Fruit fly (Drosophila melanogaster) whole organism, embryonic: ENCODE measurements around the gene CG33267.

Experiments
- Atf-2 ChIP-seq: fragments of 200-800 bp; sonication (Bioruptor generic); optimal IDR thresholded peaks from 2 replicates; lab custom pipeline; 2016; ENCODE audit warnings: missing biosample characterization, missing genetic modification characterization
- Atf6 ChIP-seq: fragments of 200-800 bp; sonication (Bioruptor generic); IDR thresholded peaks from 2 replicates; pipeline ENCODE4 v1.3.6; 2022; ENCODE audit warnings: missing biosample characterization, missing genetic modification characterization
- B-H2 ChIP-seq: fragments of 200-800 bp; sonication (Bioruptor generic); optimal IDR thresholded peaks from 2 replicates; lab custom pipeline; 2018; ENCODE audit warnings: missing biosample characterization, mild to moderate bottlenecking, missing genetic modification characterization
- CG10147 ChIP-seq: fragments of 200-800 bp; sonication (Bioruptor generic); optimal IDR thresholded peaks from 2 replicates; lab custom pipeline; 2019; ENCODE audit warnings: missing biosample characterization, mild to moderate bottlenecking, missing genetic modification characterization, moderate library complexity
- CG11560 ChIP-seq: fragments of 200-800 bp; sonication (Bioruptor generic); IDR thresholded peaks from 3 replicates; pipeline ENCODE4 v1.3.6; 2022; ENCODE audit warnings: missing biosample characterization, missing genetic modification characterization
- CG12299 ChIP-seq: fragments of 200-800 bp; sonication (Bioruptor generic); optimal IDR thresholded peaks from 2 replicates; lab custom pipeline; 2018; ENCODE audit warnings: missing biosample characterization, mild to moderate bottlenecking, missing genetic modification characterization
- CG12659 ChIP-seq: fragments of 200-800 bp; sonication (Bioruptor generic); optimal IDR thresholded peaks from 3 replicates; lab custom pipeline; 2017; ENCODE audit warnings: mild to moderate bottlenecking, missing biosample characterization, missing genetic modification reagents, missing genetic modification characterization
- CG12769 ChIP-seq: fragments of 200-800 bp; sonication (Bioruptor generic); optimal IDR thresholded peaks from 2 replicates; lab custom pipeline; 2019; ENCODE audit warnings: missing biosample characterization, mild to moderate bottlenecking, missing genetic modification characterization, moderate library complexity
- CG13894 ChIP-seq: fragments of 200-800 bp; sonication (Bioruptor generic); optimal IDR thresholded peaks from 3 replicates; lab custom pipeline; 2018; ENCODE audit warnings: missing biosample characterization, mild to moderate bottlenecking, missing genetic modification characterization, moderate library complexity
- CG1602 ChIP-seq: fragments of 200-800 bp; sonication (Bioruptor generic); optimal IDR thresholded peaks from 3 replicates; lab custom pipeline; 2016; ENCODE audit warnings: missing biosample characterization, missing genetic modification characterization
- CG16779 ChIP-seq: fragments of 200-800 bp; sonication (Bioruptor generic); IDR thresholded peaks from 2 replicates; pipeline ENCODE4 v1.3.6; 2022; ENCODE audit warnings: missing biosample characterization, missing genetic modification characterization
- CG16813 ChIP-seq: fragments of 200-800 bp; sonication (Bioruptor generic); IDR thresholded peaks from 3 replicates; pipeline ENCODE4 v1.3.6; 2022; ENCODE audit warnings: missing biosample characterization, missing genetic modification characterization; ENCODE audit not compliant: partially characterized antibody
- CG17568 ChIP-seq: fragments of 200-800 bp; sonication (Bioruptor generic); optimal IDR thresholded peaks from 2 replicates; lab custom pipeline; 2018; ENCODE audit warnings: missing biosample characterization, mild to moderate bottlenecking, missing genetic modification characterization, moderate library complexity
- CG18619 ChIP-seq: fragments of 200-800 bp; sonication (Bioruptor generic); optimal IDR thresholded peaks from 3 replicates; lab custom pipeline; 2017; ENCODE audit warnings: missing biosample characterization, mild to moderate bottlenecking, missing genetic modification characterization
- CG3163 ChIP-seq: fragments of 200-800 bp; sonication (Bioruptor generic); optimal IDR thresholded peaks from 3 replicates; lab custom pipeline; 2016; ENCODE audit warnings: missing biosample characterization, missing genetic modification characterization
- CG32767 ChIP-seq: fragments of 200-800 bp; sonication (Bioruptor generic); IDR thresholded peaks from 2 replicates; pipeline ENCODE4 v1.3.6; 2022; ENCODE audit warnings: missing biosample characterization, missing genetic modification characterization
- CG3281 ChIP-seq: fragments of 200-800 bp; sonication (Bioruptor generic); optimal IDR thresholded peaks from 3 replicates; lab custom pipeline; 2017; ENCODE audit warnings: missing biosample characterization, mild to moderate bottlenecking, missing genetic modification characterization
- CG33213 ChIP-seq: fragments of 200-800 bp; sonication (Bioruptor generic); optimal IDR thresholded peaks from 3 replicates; lab custom pipeline; 2016; ENCODE audit warnings: missing biosample characterization, missing genetic modification characterization
- CG3407 ChIP-seq: fragments of 200-800 bp; sonication (Bioruptor generic); optimal IDR thresholded peaks from 2 replicates; lab custom pipeline; 2018; ENCODE audit warnings: missing biosample characterization, mild to moderate bottlenecking, missing genetic modification characterization
- CG7786 ChIP-seq: fragments of 200-800 bp; sonication (Bioruptor generic); optimal IDR thresholded peaks from 2 replicates; lab custom pipeline; 2016; ENCODE audit warnings: missing biosample characterization, missing genetic modification characterization
- Camta ChIP-seq: fragments of 200-800 bp; sonication (Bioruptor generic); optimal IDR thresholded peaks from 2 replicates; lab custom pipeline; 2016; ENCODE audit warnings: missing biosample characterization, missing genetic modification characterization
- Dbx ChIP-seq: fragments of 200-800 bp; sonication (Bioruptor generic); IDR thresholded peaks from 3 replicates; pipeline ENCODE4 v1.3.6; 2022; ENCODE audit warnings: missing biosample characterization, missing genetic modification characterization
- Fer3 ChIP-seq: fragments of 200-800 bp; sonication (Bioruptor generic); optimal IDR thresholded peaks from 2 replicates; lab custom pipeline; 2018; ENCODE audit warnings: missing biosample characterization, mild to moderate bottlenecking, missing genetic modification characterization, moderate library complexity
- HLHmδ ChIP-seq: fragments of 200-800 bp; sonication (Bioruptor generic); optimal IDR thresholded peaks from 2 replicates; lab custom pipeline; 2018; ENCODE audit warnings: missing biosample characterization, mild to moderate bottlenecking, missing genetic modification characterization, moderate library complexity
- Hr78 ChIP-seq, 2 experiments: fragments of 200-800 bp in 1 of 2; fragments of >200 bp in 1 of 2; sonication (Bioruptor generic) in 1 of 2; optimal IDR thresholded peaks; 2 replicates each; lab custom pipeline; 2017 to 2019; ENCODE audit warnings: missing biosample characterization in 2 of 2, missing genetic modification characterization in 2 of 2, mild to moderate bottlenecking in 1 of 2, moderate library complexity in 1 of 2
- Med ChIP-seq: fragments of 200-800 bp; sonication (Bioruptor generic); peaks from one replicate; lab custom pipeline; 2016; ENCODE audit warnings: missing biosample characterization, missing genetic modification characterization, mild to moderate bottlenecking, inconsistent platforms, moderate library complexity
- Meics ChIP-seq: fragments of 200-800 bp; sonication (Bioruptor generic); optimal IDR thresholded peaks from 2 replicates; lab custom pipeline; 2017; ENCODE audit warnings: missing biosample characterization, mild to moderate bottlenecking, missing genetic modification characterization
- Oli ChIP-seq: fragments of 200-800 bp; sonication (Bioruptor generic); optimal IDR thresholded peaks from 2 replicates; lab custom pipeline; 2018; ENCODE audit warnings: missing biosample characterization, mild to moderate bottlenecking, missing genetic modification characterization, moderate library complexity
- ac ChIP-seq: fragments of 200-800 bp; sonication (Bioruptor generic); optimal IDR thresholded peaks from 3 replicates; lab custom pipeline; 2017; ENCODE audit warnings: missing biosample characterization, mild to moderate bottlenecking, missing genetic modification characterization
- bsh ChIP-seq, 2 experiments: fragments of 200-800 bp; sonication (Bioruptor generic); optimal IDR thresholded peaks; 2 replicates each; lab custom pipeline; 2017 to 2018; ENCODE audit warnings: mild to moderate bottlenecking in 2 of 2, missing biosample characterization in 2 of 2, missing genetic modification characterization in 2 of 2, moderate library complexity in 1 of 2
- chinmo ChIP-seq: fragments of 200-800 bp; sonication (Bioruptor generic); IDR thresholded peaks from 4 replicates; pipeline ENCODE4 v1.3.6; 2022; ENCODE audit warnings: missing biosample characterization, missing genetic modification characterization; ENCODE audit not compliant: partially characterized antibody
- corto ChIP-seq: fragments of 200-800 bp; sonication (Bioruptor generic); optimal IDR thresholded peaks from 2 replicates; lab custom pipeline; 2016; ENCODE audit warnings: missing biosample characterization, mild to moderate bottlenecking, missing genetic modification characterization, moderate library complexity
- crp ChIP-seq, 2 experiments: fragments of 200-800 bp; sonication (Bioruptor generic); optimal IDR thresholded peaks; 2 replicates in 1 of 2; 3 replicates in 1 of 2; lab custom pipeline; 2017; ENCODE audit warnings: missing biosample characterization in 2 of 2, missing genetic modification characterization in 2 of 2, mild to moderate bottlenecking in 1 of 2, moderate library complexity in 1 of 2
- cwo ChIP-seq: fragments of 200-800 bp; sonication (Bioruptor generic); optimal IDR thresholded peaks from 3 replicates; lab custom pipeline; 2017; ENCODE audit warnings: missing biosample characterization, missing genetic modification characterization, mild to moderate bottlenecking, moderate library complexity, missing genetic modification reagents
- dmrt99B ChIP-seq: fragments of 200-800 bp; sonication (Bioruptor generic); optimal IDR thresholded peaks from 2 replicates; lab custom pipeline; 2018; ENCODE audit warnings: missing biosample characterization, mild to moderate bottlenecking, missing genetic modification characterization, moderate library complexity
- en ChIP-seq: fragments of 200-800 bp; sonication (Bioruptor generic); optimal IDR thresholded peaks from 2 replicates; lab custom pipeline; 2016; ENCODE audit warnings: missing biosample characterization, missing genetic modification characterization
- gce ChIP-seq: fragments of 200-800 bp; sonication (Bioruptor generic); IDR thresholded peaks from 3 replicates; pipeline ENCODE4 v1.3.6; 2022; ENCODE audit warnings: missing biosample characterization, missing genetic modification characterization
- ind ChIP-seq: fragments of 200-800 bp; sonication (Bioruptor generic); optimal IDR thresholded peaks from 3 replicates; lab custom pipeline; 2016; ENCODE audit warnings: missing biosample characterization, missing genetic modification characterization
- lilli ChIP-seq: fragments of 200-800 bp; sonication (Bioruptor generic); optimal IDR thresholded peaks from 3 replicates; lab custom pipeline; 2016; ENCODE audit warnings: missing biosample characterization, missing genetic modification characterization
- lola ChIP-seq, 3 experiments: fragments of >200 bp in 2 of 3; fragments of 200-800 bp in 1 of 3; sonication (Bioruptor generic) in 1 of 3; optimal IDR thresholded peaks; 2 replicates each; lab custom pipeline; 2017 to 2019; ENCODE audit warnings: missing biosample characterization in 3 of 3, missing genetic modification characterization in 3 of 3, mild to moderate bottlenecking in 1 of 3, moderate library complexity in 1 of 3
- ranshi ChIP-seq: fragments of 200-800 bp; sonication (Bioruptor generic); IDR thresholded peaks from 2 replicates; pipeline ENCODE4 v1.3.6; 2022; ENCODE audit warnings: missing biosample characterization, missing genetic modification characterization
- scrt ChIP-seq: fragments of 200-800 bp; sonication (Bioruptor generic); optimal IDR thresholded peaks from 2 replicates; lab custom pipeline; 2018; ENCODE audit warnings: missing biosample characterization, mild to moderate bottlenecking, missing genetic modification characterization, moderate library complexity
- sima ChIP-seq: fragments of 200-800 bp; sonication (Bioruptor generic); optimal IDR thresholded peaks from 2 replicates; lab custom pipeline; 2016; ENCODE audit warnings: missing biosample characterization, missing genetic modification characterization
- so ChIP-seq: fragments of 200-800 bp; sonication (Bioruptor generic); IDR thresholded peaks from 3 replicates; pipeline ENCODE4 v1.3.6; 2022; ENCODE audit warnings: missing biosample characterization, missing genetic modification characterization
- tio ChIP-seq: fragments of 200-800 bp; sonication (Bioruptor generic); optimal IDR thresholded peaks from 2 replicates; lab custom pipeline; 2017; ENCODE audit warnings: missing biosample characterization, missing genetic modification characterization, inconsistent platforms
- ttk ChIP-seq: fragments of 200-800 bp; sonication (Bioruptor generic); IDR thresholded peaks from 2 replicates; pipeline ENCODE4 v2.1.2; 2022; ENCODE audit warnings: missing biosample characterization, missing genetic modification characterization
- unpg ChIP-seq: fragments of 200-800 bp; sonication (Bioruptor generic); optimal IDR thresholded peaks from 3 replicates; lab custom pipeline; 2018; ENCODE audit warnings: missing biosample characterization, mild to moderate bottlenecking, missing genetic modification characterization, moderate library complexity
- zfh1 ChIP-seq: fragments of 200-800 bp; sonication (Bioruptor generic); IDR thresholded peaks from 3 replicates; pipeline ENCODE4 v1.3.6; 2022; ENCODE audit warnings: missing biosample characterization, missing genetic modification characterization

Gene CG33267

dm6 chr3L:11533704-11534319, 30.5 kb upstream of the CG33267 start (continued):
- TF ChIP-seq CG3281 (GFP tag; lab: Kevin White, UChicago) (peak; percentile 61), CG3163 (GFP tag; lab: Kevin White, UChicago) (no peak), Camta (GFP tag; lab: Kevin White, UChicago) (peak; percentile 23), gce (GFP tag; lab: Robert Waterston, UW) (no peak), so (GFP tag; lab: Robert Waterston, UW) (0 out of 3 replicates have a peak, but pooled peaks have one; percentile 16), bsh (GFP tag; optimal IDR thresholded peaks at IDR 0.05; lab: Kevin White, UChicago) (peak in 1 of 2 experiments; percentile 1), Med (GFP tag; lab: Kevin White, UChicago) (peak; percentile 84), zfh1 (GFP tag; lab: Robert Waterston, UW) (no peak), lola (GFP tag; optimal IDR thresholded peaks at IDR 0.05; lab: Kevin White, UChicago) (no peak), Oli (tag; lab: Kevin White, UChicago) (peak; percentile 54), corto (GFP tag; lab: Kevin White, UChicago) (no peak), tio (GFP tag; lab: Kevin White, UChicago) (peak; percentile 30), CG10147 (GFP tag; lab: Kevin White, UChicago) (peak; percentile 23), Meics (GFP tag; lab: Kevin White, UChicago) (peak; percentile 68), B-H2 (GFP tag; lab: Kevin White, UChicago) (peak; percentile 6), CG12659 (GFP tag; lab: Kevin White, UChicago) (peak; percentile 38), sima (no peak), CG12299 (tag; lab: Kevin White, UChicago) (peak; percentile 3), CG33213 (GFP tag; lab: Kevin White, UChicago) (no peak), lilli (GFP tag; lab: Kevin White, UChicago) (peak; percentile 61), ac (GFP tag; lab: Kevin White, UChicago) (no peak), Dbx (GFP tag; lab: Robert Waterston, UW) (no peak), ranshi (GFP tag; lab: Robert Waterston, UW) (no peak), chinmo (GFP tag; lab: Robert Waterston, UW) (peak; percentile 50; the same call in 1 of the 4 replicates), CG11560 (tag; lab: Robert Waterston, UW) (no peak), en (GFP tag; lab: Kevin White, UChicago) (peak; percentile 29), crp (GFP tag; optimal IDR thresholded peaks at IDR 0.05; lab: Kevin White, UChicago) (no peak), Atf-2 (GFP tag; lab: Kevin White, UChicago) (peak; percentile 13), dmrt99B (peak; percentile 68), Atf6 (GFP tag; lab: Robert Waterston, UW) (no peak; the same call in 1 of the 2 replicates), scrt (GFP tag; lab: Kevin White, UChicago) (peak; percentile 29), CG13894 (tag; lab: Kevin White, UChicago) (peak; percentile 13), CG1602 (GFP tag; lab: Kevin White, UChicago) (no peak), CG32767 (no peak), CG17568 (GFP tag; lab: Kevin White, UChicago) (peak; percentile 25), CG16779 (GFP tag; lab: Robert Waterston, UW) (no peak), HLHmδ (GFP tag; lab: Kevin White, UChicago) (no peak), CG12769 (tag; lab: Kevin White, UChicago) (peak; percentile 33), CG18619 (GFP tag; lab: Kevin White, UChicago) (peak; percentile 18), ttk (peak; percentile 36; the same call in 1 of the 2 replicates), unpg (peak; percentile 45), CG7786 (GFP tag; lab: Kevin White, UChicago) (peak; percentile 32), cwo (peak; percentile 60), CG16813 (GFP tag; lab: Robert Waterston, UW) (no peak), CG3407 (no peak), ind (GFP tag; lab: Kevin White, UChicago) (peak; percentile 43), Fer3 (tag; lab: Kevin White, UChicago) (peak; percentile 41), Hr78 (GFP tag; optimal IDR thresholded peaks at IDR 0.05; lab: Kevin White, UChicago) (no peak)
